Fruit fly (Drosophila melanogaster): ENCODE results near the gene Past1.

The Past1 gene

DNA sequence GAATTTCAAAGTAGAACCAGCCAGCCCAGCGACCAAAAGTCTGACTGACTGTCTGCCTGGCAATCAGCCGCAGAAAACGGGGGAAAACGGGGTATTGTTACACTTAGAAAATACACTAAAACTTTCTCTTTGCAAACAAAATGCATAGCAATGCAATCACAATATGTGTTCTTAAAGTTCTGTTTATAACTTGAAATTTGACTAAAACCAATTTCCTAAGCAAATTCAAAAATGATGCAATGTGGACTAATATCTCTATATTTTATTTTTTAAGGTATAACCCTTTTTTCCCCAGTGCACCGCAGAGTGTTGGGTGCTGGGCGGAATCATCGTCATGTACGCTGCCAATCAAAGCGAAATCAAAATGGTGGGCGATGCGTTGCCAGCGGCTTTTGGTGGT is 53.9 kb downstream of the Past1 start (continued):
- TF ChIP-seq lilli (GFP tag; optimal IDR thresholded peaks at IDR 0.05): peak; percentile 5
- TF ChIP-seq CG15011 (GFP tag; optimal IDR thresholded peaks at IDR 0.05): peak; percentile 2
- TF ChIP-seq CG6689 (GFP tag; IDR thresholded peaks at IDR 0.05): peak; percentile 9; the same call in 1 of the 2 replicates
- peak; percentile 24 for TF ChIP-seq CG10209 (GFP tag; optimal IDR thresholded peaks at IDR 0.05)
- no peak for TF ChIP-seq CG6654 (GFP tag; optimal IDR thresholded peaks at IDR 0.05)
- TF ChIP-seq CG17802 (tag; optimal IDR thresholded peaks at IDR 0.05): no peak
- 0 out of 2 replicates have a peak, but pooled peaks have one; percentile 11 for TF ChIP-seq CG9932 (GFP tag; IDR thresholded peaks at IDR 0.05)
- TF ChIP-seq az2 (GFP tag; optimal IDR thresholded peaks at IDR 0.05): peak; percentile 14
- TF ChIP-seq CoRest (tag; optimal IDR thresholded peaks at IDR 0.05): peak; percentile 24
- TF ChIP-seq CG15269 (tag; optimal IDR thresholded peaks at IDR 0.05): peak; percentile 43
- peak; percentile 17 for TF ChIP-seq ind (GFP tag; optimal IDR thresholded peaks at IDR 0.05)
- TF ChIP-seq Ets65A (GFP tag): peak; percentile 28
- TF ChIP-seq ttk (GFP tag; IDR thresholded peaks at IDR 0.05): peak; percentile 35; the same call in 1 of the 2 replicates
- no peak for TF ChIP-seq CG17328 (GFP tag; IDR thresholded peaks at IDR 0.05)
- peak; percentile 17 for TF ChIP-seq tio (GFP tag; optimal IDR thresholded peaks at IDR 0.05)
- TF ChIP-seq Hmr (GFP tag; optimal IDR thresholded peaks at IDR 0.05): peak; percentile 61
- TF ChIP-seq Hand (GFP tag; optimal IDR thresholded peaks at IDR 0.05): peak; percentile 3
- peak; percentile 81 for TF ChIP-seq sens (GFP tag)

Data from whole organism, embryonic.